Worm (Caenorhabditis elegans): ENCODE results near the gene F56C4.1.

DNA sequence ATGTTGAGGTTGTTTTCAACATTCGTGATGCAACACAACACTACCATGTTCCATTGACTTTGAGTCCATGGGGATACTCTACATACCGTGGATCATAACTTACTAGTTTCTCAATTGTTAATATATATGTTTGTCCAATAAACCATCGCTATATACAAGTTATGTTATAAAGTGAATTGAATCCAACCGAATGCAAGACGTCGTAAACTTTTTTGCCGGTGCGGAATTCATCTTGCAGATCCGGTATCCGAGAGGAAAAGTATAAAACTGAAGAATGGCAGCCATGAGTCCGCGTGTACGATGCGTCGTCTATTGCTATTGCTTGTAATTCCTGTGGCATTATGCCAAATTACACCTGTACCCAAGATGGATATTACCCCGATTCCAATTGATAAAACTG, 28.5 kb upstream of the F56C4.1 start, which contains the start of gene R09H10.6:
- TF ChIP-seq W03F9.2 (tag; optimal IDR thresholded peaks at IDR 0.05) (no peak), dao-5 (tag; optimal IDR thresholded peaks at IDR 0.05) (no peak), him-1 (tag; optimal IDR thresholded peaks at IDR 0.05) (no peak)
